Worm (Caenorhabditis elegans) whole organism, L1 larva: Measurements from ENCODE around the gene chil-12.

Experiments
- aly-2 ChIP-seq: fragments of 150-350 bp; optimal IDR thresholded peaks from 2 replicates; lab custom pipeline; 2014; ENCODE audit warnings: missing biosample characterization, missing genetic modification characterization
- ceh-63 ChIP-seq: fragments of 200-800 bp; sonication (Bioruptor generic); optimal IDR thresholded peaks from 2 replicates; lab custom pipeline; 2018; ENCODE audit warnings: mild to moderate bottlenecking, missing genetic modification characterization, missing compliant biosample characterization
- ceh-82 ChIP-seq, 3 experiments: fragments of 150-350 bp in 1 of 3; sonication (generic microtip) in 2 of 3; optimal IDR thresholded peaks; 2 replicates each; lab custom pipeline; 2014 to 2017; ENCODE audit warnings: missing biosample characterization in 3 of 3, missing genetic modification characterization in 3 of 3
- ceh-88 ChIP-seq: fragments of 200-800 bp; sonication (Bioruptor generic); IDR thresholded peaks from 2 replicates; pipeline ENCODE4 v1.3.6; 2022; ENCODE audit warnings: missing genetic modification characterization, missing compliant biosample characterization
- ces-1 ChIP-seq: fragments of 150-350 bp; optimal IDR thresholded peaks from 2 replicates; lab custom pipeline; 2014; ENCODE audit warnings: missing biosample characterization, missing genetic modification reagents, missing genetic modification characterization
- nhr-90 ChIP-seq: sonication (generic microtip); optimal IDR thresholded peaks from 2 replicates; lab custom pipeline; 2016; ENCODE audit warnings: mild to moderate bottlenecking, missing genetic modification characterization, missing compliant biosample characterization; ENCODE audit not compliant: poor library complexity
- ztf-11 ChIP-seq, 2 experiments: sonication (generic microtip); optimal IDR thresholded peaks; 2 replicates each; lab custom pipeline; 2016 to 2017; ENCODE audit warnings: missing genetic modification characterization in 2 of 2, missing biosample characterization in 1 of 2, missing compliant biosample characterization in 1 of 2
- ztf-4 ChIP-seq: fragments of 150-350 bp; optimal IDR thresholded peaks from 2 replicates; lab custom pipeline; 2014; ENCODE audit warnings: missing biosample characterization, missing genetic modification characterization

ce11 chrV:15216705-15217104 is 24.7 kb upstream of the chil-12 start, which contains the start of gene sri-25:
- no peak for TF ChIP-seq ceh-82 (tag; optimal IDR thresholded peaks at IDR 0.05; lab: Kevin White, UChicago)
- no peak for TF ChIP-seq ceh-88 (GFP tag; lab: Robert Waterston, UW)
- TF ChIP-seq ztf-11 (tag; optimal IDR thresholded peaks at IDR 0.05; lab: Kevin White, UChicago) = no peak
- no peak for TF ChIP-seq ztf-4 (tag; lab: Kevin White, UChicago)
- no peak for TF ChIP-seq nhr-90 (tag; lab: Kevin White, UChicago)
- no peak for TF ChIP-seq aly-2 (tag; lab: Kevin White, UChicago)
- TF ChIP-seq ces-1 (GFP tag; lab: Kevin White, UChicago) = no peak
- TF ChIP-seq ceh-63 = no peak
